Fruit fly (Drosophila melanogaster): ENCODE data around the gene O-fut2.

The O-fut2 gene

DNA sequence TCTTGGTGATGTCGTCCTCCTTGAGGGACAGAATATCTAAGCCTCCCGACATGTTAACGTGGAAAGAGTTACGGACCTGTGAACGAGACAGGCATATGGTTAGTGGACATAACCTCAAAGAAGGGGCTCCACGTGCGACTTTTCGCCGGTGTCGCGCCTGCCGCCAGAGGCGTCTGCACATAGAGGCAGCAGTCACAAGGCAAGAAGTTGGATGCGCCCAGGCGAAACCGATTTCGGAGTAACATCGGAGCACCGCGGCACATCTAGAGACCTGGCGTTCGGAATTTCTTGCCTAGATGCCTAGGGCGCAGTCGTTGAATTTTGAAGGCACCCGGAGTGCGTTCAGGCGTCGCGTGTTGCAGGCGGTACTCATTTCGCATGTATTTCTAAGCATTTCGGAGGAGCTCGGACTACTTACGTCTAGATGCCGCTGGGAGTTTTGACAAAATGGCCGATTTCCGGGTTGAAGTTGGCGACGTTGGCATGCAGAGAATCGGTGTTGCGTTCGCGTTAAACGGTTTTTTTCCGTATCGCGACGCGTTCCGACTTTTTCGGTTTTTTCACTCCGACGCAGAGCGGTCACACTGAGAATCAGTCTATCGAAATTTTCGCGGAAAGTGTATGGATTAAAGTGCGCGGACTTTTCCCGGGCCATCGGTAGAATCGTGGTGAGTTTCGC, 17.2 kb upstream of the O-fut2 start, which contains the start of the genes sta and inc (continued):
- TF ChIP-seq pita (GFP tag; optimal IDR thresholded peaks at IDR 0.05), result peak; percentile 44
- no peak for TF ChIP-seq emc (GFP tag; optimal IDR thresholded peaks at IDR 0.05)
- 0 out of 2 replicates have a peak, but pooled peaks have one; percentile 6 for TF ChIP-seq ssp (GFP tag; IDR thresholded peaks at IDR 0.05)
- TF ChIP-seq br (optimal IDR thresholded peaks at IDR 0.05), result no peak
- peak; percentile 31 for TF ChIP-seq zen (tag; optimal IDR thresholded peaks at IDR 0.05)
- TF ChIP-seq CG31441 (GFP tag; IDR thresholded peaks at IDR 0.05), result peak; percentile 72
- no peak for TF ChIP-seq CG17568 (GFP tag; optimal IDR thresholded peaks at IDR 0.05)
- TF ChIP-seq Blimp-1 (GFP tag; optimal IDR thresholded peaks at IDR 0.05), result peak; percentile 12
- TF ChIP-seq Fer2 (tag; optimal IDR thresholded peaks at IDR 0.05), result peak; percentile 52
- peak; percentile 51; the same call in 1 of the 3 replicates for TF ChIP-seq CG17361 (GFP tag; IDR thresholded peaks at IDR 0.05)
- no peak for TF ChIP-seq sima (GFP tag; optimal IDR thresholded peaks at IDR 0.05)
- TF ChIP-seq Bgb (GFP tag; IDR thresholded peaks at IDR 0.05; ENCODE audit: partially characterized antibody), result peak; percentile 64
- peak; percentile 84 for TF ChIP-seq CG17912 (GFP tag; optimal IDR thresholded peaks at IDR 0.05)
- TF ChIP-seq CG10147 (GFP tag; optimal IDR thresholded peaks at IDR 0.05), result peak; percentile 55
- TF ChIP-seq CG17385 (GFP tag; optimal IDR thresholded peaks at IDR 0.05), result peak; percentile 72
- TF ChIP-seq CG9609 (GFP tag; optimal IDR thresholded peaks at IDR 0.05), result peak; percentile 21
- no peak for TF ChIP-seq Hmx (GFP tag; optimal IDR thresholded peaks at IDR 0.05)
- peak; percentile 72 for TF ChIP-seq Dref (GFP tag; IDR thresholded peaks at IDR 0.05)
- TF ChIP-seq CG3281 (GFP tag; optimal IDR thresholded peaks at IDR 0.05), result peak; percentile 84
- peak; percentile 82 for TF ChIP-seq CG10543 (GFP tag; optimal IDR thresholded peaks at IDR 0.05)
- TF ChIP-seq CG33213 (GFP tag; optimal IDR thresholded peaks at IDR 0.05), result peak; percentile 88
- no peak for TF ChIP-seq dan (GFP tag; IDR thresholded peaks at IDR 0.05)
- TF ChIP-seq Atf6 (GFP tag; IDR thresholded peaks at IDR 0.05), result peak; percentile 67
- TF ChIP-seq sr (GFP tag; IDR thresholded peaks at IDR 0.05), result 0 out of 3 replicates have a peak, but pooled peaks have one; percentile 8
- TF ChIP-seq CG13123 (GFP tag; optimal IDR thresholded peaks at IDR 0.05), result no peak
- TF ChIP-seq CG3065 (GFP tag; optimal IDR thresholded peaks at IDR 0.05), result no peak
- TF ChIP-seq slbo (GFP tag; IDR thresholded peaks at IDR 0.05), result peak; percentile 47; the same call in 1 of the 2 replicates
- TF ChIP-seq Chrac-16 (GFP tag; optimal IDR thresholded peaks at IDR 0.05), result peak; percentile 15
- no peak for TF ChIP-seq CG7357 (GFP tag; IDR thresholded peaks at IDR 0.05)
- TF ChIP-seq CG33557 (GFP tag; optimal IDR thresholded peaks at IDR 0.05), result peak; percentile 49
- peak; percentile 66 for TF ChIP-seq CG2202 (tag; optimal IDR thresholded peaks at IDR 0.05)
- TF ChIP-seq Camta (GFP tag; optimal IDR thresholded peaks at IDR 0.05), result peak; percentile 28
- no peak for TF ChIP-seq Hr78 (GFP tag; optimal IDR thresholded peaks at IDR 0.05)
- peak; percentile 22 for TF ChIP-seq Six4 (GFP tag; optimal IDR thresholded peaks at IDR 0.05)
- TF ChIP-seq Meics (GFP tag; optimal IDR thresholded peaks at IDR 0.05), result peak; percentile 87
- no peak for TF ChIP-seq gro (GFP tag; optimal IDR thresholded peaks at IDR 0.05)
- TF ChIP-seq maf-S (GFP tag; optimal IDR thresholded peaks at IDR 0.05), result peak; percentile 24
- no peak for TF ChIP-seq klu (GFP tag; IDR thresholded peaks at IDR 0.05)
- no peak for TF ChIP-seq bbx (GFP tag; IDR thresholded peaks at IDR 0.05; ENCODE audit: partially characterized antibody)
- no peak for TF ChIP-seq exex (tag; optimal IDR thresholded peaks at IDR 0.05)
- peak; percentile 69 for TF ChIP-seq CG2712 (tag; optimal IDR thresholded peaks at IDR 0.05)
- TF ChIP-seq Side (GFP tag; optimal IDR thresholded peaks at IDR 0.05), result peak; percentile 84
- TF ChIP-seq CG8388 (GFP tag; optimal IDR thresholded peaks at IDR 0.05), result peak; percentile 55
- TF ChIP-seq Sry-β (GFP tag; optimal IDR thresholded peaks at IDR 0.05), result peak; percentile 11
- peak; percentile 86 for TF ChIP-seq CG6765 (GFP tag; optimal IDR thresholded peaks at IDR 0.05)
- TF ChIP-seq jumu (GFP tag; optimal IDR thresholded peaks at IDR 0.05), result peak; percentile 7
- TF ChIP-seq slp2 (GFP tag; optimal IDR thresholded peaks at IDR 0.05), result peak; percentile 16
- peak; percentile 95 for TF ChIP-seq HLHmδ (GFP tag; optimal IDR thresholded peaks at IDR 0.05)
- peak; percentile 57 for TF ChIP-seq hbn (GFP tag; IDR thresholded peaks at IDR 0.05; ENCODE audit: partially characterized antibody)
